Fruit fly (Drosophila melanogaster): Measurements from ENCODE around the gene Fkbp59.

Fkbp59 gene

dm6 chr2L:9906641-9907040 lies 18.8 kb downstream of the Fkbp59 start (continued):
- no peak for TF ChIP-seq CG8319 (GFP tag; optimal IDR thresholded peaks at IDR 0.05)
- TF ChIP-seq Eip75B (GFP tag; optimal IDR thresholded peaks at IDR 0.05): no peak
- no peak for TF ChIP-seq CG32006 (GFP tag; optimal IDR thresholded peaks at IDR 0.05)
- TF ChIP-seq ss (GFP tag; optimal IDR thresholded peaks at IDR 0.05): no peak
- TF ChIP-seq Met (GFP tag; optimal IDR thresholded peaks at IDR 0.05): no peak
- peak; percentile 6 for TF ChIP-seq dsx (GFP tag; optimal IDR thresholded peaks at IDR 0.05; ENCODE audit: poor library complexity, severe bottlenecking)
- no peak for TF ChIP-seq esn (GFP tag; optimal IDR thresholded peaks at IDR 0.05)
- peak; percentile 47 for TF ChIP-seq CG3032 (tag; optimal IDR thresholded peaks at IDR 0.05)
- TF ChIP-seq Gug (GFP tag; IDR thresholded peaks at IDR 0.05): peak; percentile 69
- TF ChIP-seq CG31627 (GFP tag; optimal IDR thresholded peaks at IDR 0.05): no peak
- TF ChIP-seq Ets96B (tag; optimal IDR thresholded peaks at IDR 0.05): peak; percentile 53
- no peak for TF ChIP-seq vri (GFP tag; optimal IDR thresholded peaks at IDR 0.05)
- no peak for TF ChIP-seq lz (GFP tag; optimal IDR thresholded peaks at IDR 0.05)
- peak; percentile 22 for TF ChIP-seq CG3919 (GFP tag; optimal IDR thresholded peaks at IDR 0.05)
- no peak for TF ChIP-seq CG6854 (GFP tag; optimal IDR thresholded peaks at IDR 0.05)
- TF ChIP-seq CG6808 (GFP tag; optimal IDR thresholded peaks at IDR 0.05): no peak
- TF ChIP-seq Hr4 (GFP tag; optimal IDR thresholded peaks at IDR 0.05): peak; percentile 39
- peak; percentile 74 for TF ChIP-seq eg (GFP tag; IDR thresholded peaks at IDR 0.05)
- no peak for TF ChIP-seq CG11762 (GFP tag; optimal IDR thresholded peaks at IDR 0.05; ENCODE audit: insufficient read depth)
- TF ChIP-seq OdsH (GFP tag; optimal IDR thresholded peaks at IDR 0.05): no peak
- peak; percentile 78 for TF ChIP-seq CG6163 (GFP tag; IDR thresholded peaks at IDR 0.05)
- TF ChIP-seq topi (GFP tag; optimal IDR thresholded peaks at IDR 0.05): no peak
- no peak for TF ChIP-seq CG4318 (GFP tag; optimal IDR thresholded peaks at IDR 0.05)
- TF ChIP-seq CG16779 (tag; optimal IDR thresholded peaks at IDR 0.05): no peak

dm6 chr2L:9907320-9908256 lies 19.8 kb downstream of the Fkbp59 start:
- 0 out of 3 replicates have a peak, but pooled peaks have one; percentile 24 for TF ChIP-seq eg (GFP tag; IDR thresholded peaks at IDR 0.05)
- no peak for TF ChIP-seq cyc (GFP tag; optimal IDR thresholded peaks at IDR 0.05)
- TF ChIP-seq salr (GFP tag; optimal IDR thresholded peaks at IDR 0.05): peak in 1 of 2 experiments; percentile 22
- TF ChIP-seq Ets21C (GFP tag; optimal IDR thresholded peaks at IDR 0.05): no peak
- TF ChIP-seq dsx (GFP tag; optimal IDR thresholded peaks at IDR 0.05; ENCODE audit: poor library complexity, severe bottlenecking): peak; percentile 30
- TF ChIP-seq CG1621 (tag; optimal IDR thresholded peaks at IDR 0.05): peak; percentile 38
- TF ChIP-seq CG3919 (GFP tag; optimal IDR thresholded peaks at IDR 0.05): peak; percentile 5
- TF ChIP-seq CG6163 (GFP tag; IDR thresholded peaks at IDR 0.05): peak; percentile 47; the same call in 2 of the 3 replicates
- peak; percentile 76 for TF ChIP-seq Eip78C (GFP tag)
- TF ChIP-seq ss (GFP tag; optimal IDR thresholded peaks at IDR 0.05): peak; percentile 36 to 37
- TF ChIP-seq CG6808 (GFP tag; optimal IDR thresholded peaks at IDR 0.05): peak; percentile 29
- TF ChIP-seq fkh (GFP tag; optimal IDR thresholded peaks at IDR 0.05): peak; percentile 37
- peak; percentile 2 for TF ChIP-seq CG10669 (GFP tag; optimal IDR thresholded peaks at IDR 0.05)
- no peak for TF ChIP-seq CG34406 (GFP tag; optimal IDR thresholded peaks at IDR 0.05)

DNA sequence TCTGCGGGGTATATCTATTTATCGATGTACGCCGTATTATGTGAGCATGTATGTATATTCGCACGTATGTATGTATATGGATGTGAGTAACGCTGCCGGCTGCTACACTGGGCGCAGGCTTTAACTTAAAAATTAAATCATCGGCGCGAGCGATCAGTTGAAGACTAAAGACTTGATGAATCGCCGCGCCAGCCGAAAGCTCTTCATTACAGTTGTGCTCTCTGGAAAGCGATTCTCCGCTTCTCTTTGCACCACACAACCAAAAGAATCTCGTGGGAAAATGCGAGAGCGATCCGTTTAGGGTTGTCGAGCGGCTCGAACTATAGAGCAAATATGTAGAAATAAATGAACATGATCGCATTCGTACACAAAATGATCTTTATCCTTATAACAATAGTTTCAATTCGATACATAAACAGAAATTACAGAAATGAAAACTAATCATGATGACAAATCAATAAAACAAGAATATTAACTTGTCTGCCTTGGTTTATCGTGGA lies 20.7 kb downstream of the Fkbp59 start, which contains the start of gene CG13124:
CG13124 (minus strand) TSS at position 166 of the 500 bp plus-strand sequence.
- TF ChIP-seq achi (GFP tag; optimal IDR thresholded peaks at IDR 0.05): peak; percentile 28
- TF ChIP-seq Met (GFP tag; optimal IDR thresholded peaks at IDR 0.05): no peak
- TF ChIP-seq net (GFP tag; optimal IDR thresholded peaks at IDR 0.05): peak; percentile 37
- TF ChIP-seq Hr38 (GFP tag; optimal IDR thresholded peaks at IDR 0.05): no peak
- peak; percentile 13 for TF ChIP-seq Sox102F (GFP tag; optimal IDR thresholded peaks at IDR 0.05)
- peak; percentile 71; the same call in 2 of the 3 replicates for TF ChIP-seq eg (GFP tag; IDR thresholded peaks at IDR 0.05)
- peak; percentile 17 for TF ChIP-seq CG34406 (GFP tag; optimal IDR thresholded peaks at IDR 0.05)
- TF ChIP-seq Sox14 (GFP tag; optimal IDR thresholded peaks at IDR 0.05): peak; percentile 8
- TF ChIP-seq OdsH (GFP tag; optimal IDR thresholded peaks at IDR 0.05): peak; percentile 21
- TF ChIP-seq Hr4 (GFP tag; optimal IDR thresholded peaks at IDR 0.05): peak; percentile 46
- 0 out of 3 replicates have a peak, but pooled peaks have one; percentile 39 for TF ChIP-seq CG6163 (GFP tag; IDR thresholded peaks at IDR 0.05)
- TF ChIP-seq pdm3 (GFP tag; optimal IDR thresholded peaks at IDR 0.05): peak; percentile 6
- TF ChIP-seq CG15336 (GFP tag; IDR thresholded peaks at IDR 0.05): peak; percentile 65
- no peak for TF ChIP-seq Eip93F (GFP tag; optimal IDR thresholded peaks at IDR 0.05)
- peak; percentile 25; the same call in 1 of the 3 replicates for TF ChIP-seq CG8119 (GFP tag; IDR thresholded peaks at IDR 0.05)
- peak; percentile 32 for TF ChIP-seq CG3919 (GFP tag; optimal IDR thresholded peaks at IDR 0.05)
- TF ChIP-seq fd59A (GFP tag; optimal IDR thresholded peaks at IDR 0.05): no peak
- TF ChIP-seq salr (GFP tag; optimal IDR thresholded peaks at IDR 0.05): no peak
- TF ChIP-seq vri (GFP tag; optimal IDR thresholded peaks at IDR 0.05): peak; percentile 60
- TF ChIP-seq topi (GFP tag; optimal IDR thresholded peaks at IDR 0.05): peak; percentile 7
- TF ChIP-seq acj6 (GFP tag; optimal IDR thresholded peaks at IDR 0.05): peak; percentile 9
- TF ChIP-seq CG1621 (tag; optimal IDR thresholded peaks at IDR 0.05): no peak
- TF ChIP-seq Eip78C (GFP tag): peak; percentile 72
- TF ChIP-seq CG16779 (tag; optimal IDR thresholded peaks at IDR 0.05): peak; percentile 27
- TF ChIP-seq fkh (GFP tag; optimal IDR thresholded peaks at IDR 0.05): peak; percentile 12
